Fruit fly (Drosophila melanogaster) whole organism, embryonic: Measurements from ENCODE around the gene CG17032.
A peak's percentile ranks its signal among the peaks of the same experiment; 100 is the strongest.

Experiments used
- BtbVII ChIP-seq: fragments of 200-800 bp; sonication (Bioruptor generic); optimal IDR thresholded peaks from 3 replicates; lab custom pipeline; 2017; ENCODE audit warnings: missing biosample characterization, mild to moderate bottlenecking, missing genetic modification characterization
- CG10543 ChIP-seq: fragments of 200-800 bp; sonication (Bioruptor generic); optimal IDR thresholded peaks from 3 replicates; lab custom pipeline; 2017; ENCODE audit warnings: missing biosample characterization, mild to moderate bottlenecking, missing genetic modification characterization, moderate library complexity
- CG12104 ChIP-seq: fragments of 200-800 bp; sonication (Bioruptor generic); optimal IDR thresholded peaks from 3 replicates; lab custom pipeline; 2016; ENCODE audit warnings: missing biosample characterization, missing genetic modification characterization
- CG12299 ChIP-seq: fragments of 200-800 bp; sonication (Bioruptor generic); optimal IDR thresholded peaks from 2 replicates; lab custom pipeline; 2018; ENCODE audit warnings: missing biosample characterization, mild to moderate bottlenecking, missing genetic modification characterization
- CG12942 ChIP-seq: fragments of 200-800 bp; sonication (Bioruptor generic); optimal IDR thresholded peaks from 3 replicates; lab custom pipeline; 2016; ENCODE audit warnings: missing biosample characterization, missing genetic modification characterization
- CG13424 ChIP-seq: fragments of 200-800 bp; sonication (Bioruptor generic); optimal IDR thresholded peaks from 2 replicates; lab custom pipeline; 2019; ENCODE audit warnings: missing biosample characterization, mild to moderate bottlenecking, missing genetic modification characterization, moderate library complexity
- CG13894 ChIP-seq: fragments of 200-800 bp; sonication (Bioruptor generic); optimal IDR thresholded peaks from 3 replicates; lab custom pipeline; 2018; ENCODE audit warnings: missing biosample characterization, mild to moderate bottlenecking, missing genetic modification characterization, moderate library complexity
- CG15479 ChIP-seq: fragments of 200-800 bp; sonication (Bioruptor generic); optimal IDR thresholded peaks from 3 replicates; lab custom pipeline; 2019; ENCODE audit warnings: missing biosample characterization, mild to moderate bottlenecking, missing genetic modification characterization, moderate library complexity
- CG17186 ChIP-seq: fragments of 200-800 bp; sonication (Bioruptor generic); optimal IDR thresholded peaks from 3 replicates; lab custom pipeline; 2017; ENCODE audit warnings: missing biosample characterization, missing genetic modification reagents, missing genetic modification characterization
- CG17328 ChIP-seq: fragments of 200-800 bp; sonication (Bioruptor generic); IDR thresholded peaks from 2 replicates; pipeline ENCODE4 v1.3.6; 2022; ENCODE audit warnings: missing biosample characterization, missing genetic modification characterization
- CG17568 ChIP-seq: fragments of 200-800 bp; sonication (Bioruptor generic); optimal IDR thresholded peaks from 2 replicates; lab custom pipeline; 2018; ENCODE audit warnings: missing biosample characterization, mild to moderate bottlenecking, missing genetic modification characterization, moderate library complexity
- CG1792 ChIP-seq: fragments of 200-800 bp; sonication (Bioruptor generic); optimal IDR thresholded peaks from 2 replicates; lab custom pipeline; 2016; ENCODE audit warnings: missing biosample characterization, missing genetic modification characterization
- CG2116 ChIP-seq: fragments of 200-800 bp; sonication (Bioruptor generic); optimal IDR thresholded peaks from 3 replicates; lab custom pipeline; 2018; ENCODE audit warnings: missing biosample characterization, mild to moderate bottlenecking, missing genetic modification characterization
- CG2889 ChIP-seq: fragments of 200-800 bp; sonication (Bioruptor generic); IDR thresholded peaks from 3 replicates; pipeline ENCODE4 v1.3.6; 2022; ENCODE audit warnings: missing biosample characterization, missing genetic modification characterization
- CG3065 ChIP-seq: fragments of 200-800 bp; sonication (Bioruptor generic); optimal IDR thresholded peaks from 2 replicates; lab custom pipeline; 2016; ENCODE audit warnings: missing biosample characterization, missing genetic modification characterization
- CG3281 ChIP-seq: fragments of 200-800 bp; sonication (Bioruptor generic); optimal IDR thresholded peaks from 3 replicates; lab custom pipeline; 2017; ENCODE audit warnings: missing biosample characterization, mild to moderate bottlenecking, missing genetic modification characterization
- CG3847 ChIP-seq: fragments of 200-800 bp; sonication (Bioruptor generic); IDR thresholded peaks from 2 replicates; pipeline ENCODE4 v1.3.6; 2022; ENCODE audit warnings: missing biosample characterization, missing genetic modification characterization
- CG6272 ChIP-seq: fragments of 200-800 bp; sonication (Bioruptor generic); IDR thresholded peaks from 2 replicates; pipeline ENCODE4 v1.3.6; 2022; ENCODE audit warnings: missing biosample characterization, missing genetic modification characterization
- CG6689 ChIP-seq: fragments of 200-800 bp; sonication (Bioruptor generic); IDR thresholded peaks from 2 replicates; pipeline ENCODE4 v1.3.6; 2022; ENCODE audit warnings: missing biosample characterization, missing genetic modification characterization
- CG7963 ChIP-seq: fragments of 200-800 bp; sonication (Bioruptor generic); IDR thresholded peaks from 3 replicates; pipeline ENCODE4 v1.3.6; 2022; ENCODE audit warnings: missing biosample characterization, missing genetic modification characterization; ENCODE audit not compliant: partially characterized antibody
- Dip3 ChIP-seq: fragments of 200-800 bp; sonication (Bioruptor generic); optimal IDR thresholded peaks from 3 replicates; lab custom pipeline; 2016; ENCODE audit warnings: missing biosample characterization, missing genetic modification characterization
- GATAe ChIP-seq: fragments of 200-800 bp; sonication (Bioruptor generic); conservative IDR thresholded peaks from 2 replicates; pipeline ENCODE4 v1.3.6; 2022; ENCODE audit warnings: missing biosample characterization, missing genetic modification characterization
- Hmr ChIP-seq: fragments of 200-800 bp; sonication (Bioruptor generic); optimal IDR thresholded peaks from 3 replicates; lab custom pipeline; 2017; ENCODE audit warnings: mild to moderate bottlenecking, missing biosample characterization, missing genetic modification reagents, missing genetic modification characterization
- Hr3 ChIP-seq: fragments of 200-800 bp; sonication (Bioruptor generic); optimal IDR thresholded peaks from 3 replicates; lab custom pipeline; 2016; ENCODE audit warnings: missing biosample characterization, missing genetic modification characterization
- Jarid2 ChIP-seq: fragments of 200-800 bp; sonication (Bioruptor generic); optimal IDR thresholded peaks from 3 replicates; lab custom pipeline; 2017; ENCODE audit warnings: mild to moderate bottlenecking, missing biosample characterization, missing genetic modification reagents, missing genetic modification characterization
- Max ChIP-seq: fragments of 200-800 bp; sonication (Bioruptor generic); optimal IDR thresholded peaks from 2 replicates; lab custom pipeline; 2016; ENCODE audit warnings: missing biosample characterization, mild to moderate bottlenecking, missing genetic modification characterization
- Myb ChIP-seq: fragments of 200-800 bp; sonication (Bioruptor generic); optimal IDR thresholded peaks from 2 replicates; lab custom pipeline; 2016; ENCODE audit warnings: missing biosample characterization, missing genetic modification characterization
- Ptx1 ChIP-seq: fragments of 200-800 bp; sonication (Bioruptor generic); IDR thresholded peaks from 2 replicates; pipeline ENCODE4 v1.3.6; 2022; ENCODE audit warnings: missing biosample characterization, missing genetic modification characterization
- Ravus ChIP-seq: fragments of 200-800 bp; sonication (Bioruptor generic); IDR thresholded peaks from 2 replicates; pipeline ENCODE4 v1.3.6; 2022; ENCODE audit warnings: missing biosample characterization, missing genetic modification characterization
- TFAM ChIP-seq: fragments of 200-800 bp; sonication (Bioruptor generic); optimal IDR thresholded peaks from 2 replicates; lab custom pipeline; 2017; ENCODE audit warnings: missing biosample characterization, missing genetic modification characterization, inconsistent platforms
- aop ChIP-seq: fragments of 200-800 bp; sonication (Bioruptor generic); IDR thresholded peaks from 2 replicates; pipeline ENCODE4 v1.3.6; 2022; ENCODE audit warnings: missing biosample characterization, missing genetic modification characterization
- ato ChIP-seq: fragments of 200-800 bp; sonication (Bioruptor generic); IDR thresholded peaks from 2 replicates; pipeline ENCODE4 v1.3.6; 2022; ENCODE audit warnings: missing biosample characterization, missing genetic modification characterization; ENCODE audit not compliant: partially characterized antibody
- cato ChIP-seq: fragments of 200-800 bp; sonication (Bioruptor generic); optimal IDR thresholded peaks from 2 replicates; lab custom pipeline; 2016; ENCODE audit warnings: missing biosample characterization, missing genetic modification characterization, borderline replicate concordance
- crp ChIP-seq, 2 experiments: fragments of 200-800 bp; sonication (Bioruptor generic); optimal IDR thresholded peaks; 2 replicates in 1 of 2; 3 replicates in 1 of 2; lab custom pipeline; 2017; ENCODE audit warnings: missing biosample characterization in 2 of 2, missing genetic modification characterization in 2 of 2, mild to moderate bottlenecking in 1 of 2, moderate library complexity in 1 of 2
- dan ChIP-seq: fragments of 200-800 bp; sonication (Bioruptor generic); IDR thresholded peaks from 2 replicates; pipeline ENCODE4 v1.3.6; 2022; ENCODE audit warnings: missing biosample characterization, missing genetic modification characterization
- dmrt99B ChIP-seq: fragments of 200-800 bp; sonication (Bioruptor generic); optimal IDR thresholded peaks from 2 replicates; lab custom pipeline; 2018; ENCODE audit warnings: missing biosample characterization, mild to moderate bottlenecking, missing genetic modification characterization, moderate library complexity
- fd64A ChIP-seq: fragments of 200-800 bp; sonication (Bioruptor generic); optimal IDR thresholded peaks from 3 replicates; lab custom pipeline; 2018; ENCODE audit warnings: missing biosample characterization, mild to moderate bottlenecking, missing genetic modification characterization
- fu2 ChIP-seq: fragments of 200-800 bp; sonication (Bioruptor generic); optimal IDR thresholded peaks from 2 replicates; lab custom pipeline; 2016; ENCODE audit warnings: missing biosample characterization, missing genetic modification characterization
- gem ChIP-seq: fragments of 200-800 bp; sonication (Bioruptor generic); optimal IDR thresholded peaks from 2 replicates; lab custom pipeline; 2019; ENCODE audit warnings: missing biosample characterization, mild to moderate bottlenecking, missing genetic modification characterization, moderate library complexity
- jumu ChIP-seq: fragments of 200-800 bp; sonication (Bioruptor generic); optimal IDR thresholded peaks from 3 replicates; lab custom pipeline; 2016; ENCODE audit warnings: missing biosample characterization, missing genetic modification characterization
- lbe ChIP-seq: fragments of 200-800 bp; sonication (Bioruptor generic); optimal IDR thresholded peaks from 2 replicates; lab custom pipeline; 2016; ENCODE audit warnings: missing biosample characterization, mild to moderate bottlenecking, missing genetic modification characterization
- pho ChIP-seq: fragments of 200-800 bp; sonication (Bioruptor generic); optimal IDR thresholded peaks from 2 replicates; lab custom pipeline; 2016; ENCODE audit warnings: missing biosample characterization, missing genetic modification characterization
- prd ChIP-seq, 3 experiments: fragments of >200 bp in 2 of 3; fragments of 200-800 bp in 1 of 3; sonication (Bioruptor generic) in 1 of 3; optimal IDR thresholded peaks in 2 of 3; IDR thresholded peaks in 1 of 3; 2 replicates in 2 of 3; 3 replicates in 1 of 3; pipeline versions ENCODE4 v1.3.6 to Lab custom; 2017 to 2022; ENCODE audit warnings: missing biosample characterization in 1 of 3, missing genetic modification characterization in 1 of 3
- pum ChIP-seq: fragments of 200-800 bp; sonication (Bioruptor generic); optimal IDR thresholded peaks from 2 replicates; lab custom pipeline; 2016; ENCODE audit warnings: missing biosample characterization, missing genetic modification characterization
- row ChIP-seq: fragments of 200-800 bp; sonication (Bioruptor generic); IDR thresholded peaks from 3 replicates; pipeline ENCODE4 v1.3.6; 2022; ENCODE audit warnings: missing biosample characterization, missing genetic modification characterization
- toy ChIP-seq: fragments of 200-800 bp; sonication (Bioruptor generic); IDR thresholded peaks from 2 replicates; pipeline ENCODE4 v1.3.6; 2022; ENCODE audit warnings: missing biosample characterization, missing genetic modification characterization
- twi ChIP-seq: fragments of 200-800 bp; optimal IDR thresholded peaks from 2 replicates; lab custom pipeline; 2019; ENCODE audit warnings: missing biosample characterization, mild to moderate bottlenecking, missing genetic modification characterization, moderate library complexity
- usp ChIP-seq: fragments of >200 bp; optimal IDR thresholded peaks from 2 replicates; lab custom pipeline; 2017; ENCODE audit warnings: missing biosample characterization, missing genetic modification characterization
- zen2 ChIP-seq: fragments of 200-800 bp; sonication (Bioruptor generic); IDR thresholded peaks from 3 replicates; pipeline ENCODE4 v1.3.6; 2022; ENCODE audit warnings: missing biosample characterization, missing genetic modification characterization; ENCODE audit not compliant: partially characterized antibody

Gene CG17032

DNA sequence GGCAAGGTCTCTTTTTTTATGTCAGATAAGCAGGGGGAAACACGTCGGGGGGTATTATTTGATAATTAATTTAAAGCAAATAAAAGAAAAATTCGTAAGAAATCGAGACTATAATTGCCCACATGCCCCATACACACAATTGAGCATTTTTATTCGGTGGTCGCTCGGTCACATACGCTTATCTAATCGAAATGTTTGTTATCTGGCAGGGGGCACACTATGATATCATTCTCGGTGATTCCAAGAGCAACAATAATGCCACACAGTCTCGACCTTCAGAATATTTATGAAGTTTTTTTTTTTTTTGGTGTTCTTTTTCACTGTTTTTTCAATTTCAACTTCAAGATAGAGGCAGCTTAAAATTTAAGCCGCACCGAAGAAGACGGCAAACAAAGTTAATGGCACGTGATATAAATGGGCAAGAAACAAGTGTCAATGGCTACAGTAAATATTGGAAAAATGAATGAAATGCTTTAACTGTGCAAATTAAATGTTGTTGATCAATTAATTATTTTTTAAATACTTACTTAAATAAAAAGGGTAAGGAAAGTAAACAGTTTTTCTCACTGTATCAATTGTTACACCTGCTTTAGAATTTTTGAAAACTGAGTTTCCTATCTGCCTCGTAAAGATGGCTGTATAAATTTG lies 40.8 kb downstream of the CG17032 start (continued):
- no peak for TF ChIP-seq CG15479 (GFP tag; lab: Kevin White, UChicago)
- TF ChIP-seq Dip3, result no peak
- peak; percentile 61; the same call in 2 of the 3 replicates for TF ChIP-seq row (GFP tag; lab: Robert Waterston, UW)
- TF ChIP-seq Max (GFP tag; lab: Kevin White, UChicago), result no peak
- no peak for TF ChIP-seq dmrt99B (tag; lab: Kevin White, UChicago)
- 0 out of 3 replicates have a peak, but pooled peaks have one; percentile 35 for TF ChIP-seq CG2889
- peak; percentile 13 for TF ChIP-seq pho
- no peak for TF ChIP-seq lbe
- TF ChIP-seq CG3847, result no peak; the same call in 1 of the 2 replicates
- TF ChIP-seq CG6272 (GFP tag; lab: Robert Waterston, UW), result no peak
- no peak for TF ChIP-seq crp (GFP tag; optimal IDR thresholded peaks at IDR 0.05; lab: Kevin White, UChicago)
- no peak for TF ChIP-seq aop (GFP tag; lab: Robert Waterston, UW)
- TF ChIP-seq CG12104 (GFP tag; lab: Kevin White, UChicago), result peak; percentile 3
- TF ChIP-seq CG1792 (GFP tag; lab: Kevin White, UChicago), result no peak
- TF ChIP-seq gem (tag; lab: Kevin White, UChicago), result peak; percentile 74
- TF ChIP-seq cato (GFP tag; lab: Kevin White, UChicago), result no peak
- TF ChIP-seq Myb (GFP tag; lab: Kevin White, UChicago), result no peak
- peak; percentile 76 for TF ChIP-seq CG10543 (GFP tag; lab: Kevin White, UChicago)
- no peak for TF ChIP-seq CG17568 (GFP tag; lab: Kevin White, UChicago)
- TF ChIP-seq GATAe (GFP tag; lab: Robert Waterston, UW), result peak; percentile 65
- TF ChIP-seq pum (GFP tag; lab: Kevin White, UChicago), result no peak
- TF ChIP-seq CG13424, result peak; percentile 24
- TF ChIP-seq dan (GFP tag; lab: Robert Waterston, UW), result no peak
- no peak for TF ChIP-seq jumu (GFP tag; lab: Kevin White, UChicago)
- no peak for TF ChIP-seq CG3065
- no peak for TF ChIP-seq CG7963 (GFP tag; lab: Robert Waterston, UW)
- TF ChIP-seq CG12942 (GFP tag; lab: Kevin White, UChicago), result no peak
- TF ChIP-seq Ptx1 (GFP tag; lab: Robert Waterston, UW), result no peak; the same call in none of the 2 replicates
- peak; percentile 52 for TF ChIP-seq BtbVII (GFP tag; lab: Kevin White, UChicago)
- TF ChIP-seq twi (tag; lab: Kevin White, UChicago), result peak; percentile 7
- 0 out of 2 replicates have a peak, but pooled peaks have one; percentile 10 for TF ChIP-seq CG6689 (GFP tag; lab: Robert Waterston, UW)
- peak; percentile 10 for TF ChIP-seq CG13894 (tag; lab: Kevin White, UChicago)
- TF ChIP-seq CG3281 (GFP tag; lab: Kevin White, UChicago), result peak; percentile 65
- TF ChIP-seq fu2 (GFP tag; lab: Kevin White, UChicago), result peak; percentile 10
- TF ChIP-seq usp (GFP tag; lab: Kevin White, UChicago), result no peak
- TF ChIP-seq CG17328, result no peak
- TF ChIP-seq Hmr, result peak; percentile 50
- TF ChIP-seq Jarid2 (GFP tag; lab: Kevin White, UChicago), result no peak
- no peak for TF ChIP-seq ato
- TF ChIP-seq toy (GFP tag; lab: Robert Waterston, UW), result no peak
- TF ChIP-seq zen2, result no peak
- TF ChIP-seq prd (optimal IDR thresholded peaks at IDR 0.05; lab: Kevin White, UChicago), result no peak
- peak; percentile 68; the same call in 1 of the 3 replicates for TF ChIP-seq prd (GFP tag; IDR thresholded peaks at IDR 0.05; lab: Robert Waterston, UW)
- TF ChIP-seq fd64A (GFP tag; lab: Kevin White, UChicago), result no peak
- TF ChIP-seq Ravus (GFP tag; lab: Robert Waterston, UW), result no peak; the same call in 1 of the 2 replicates
- no peak for TF ChIP-seq CG12299
- no peak for TF ChIP-seq CG2116 (GFP tag; lab: Kevin White, UChicago)
- TF ChIP-seq Hr3, result peak; percentile 12
- no peak for TF ChIP-seq CG17186 (GFP tag; lab: Kevin White, UChicago)
- no peak for TF ChIP-seq TFAM (GFP tag; lab: Kevin White, UChicago)
